Worm (Caenorhabditis elegans) whole organism, dauer: ENCODE measurements around the gene slc-28.1.
"Not testable (repeated sequence)": the region's sequence is repeated elsewhere in the genome, so short reads cannot be mapped to it uniquely, and the experiment has no call there.

Source experiments
- unc-62 ChIP-seq: sonication (generic microtip); optimal IDR thresholded peaks from 2 replicates; lab custom pipeline; 2017; ENCODE audit warnings: missing biosample characterization, missing genetic modification reagents, missing genetic modification characterization

slc-28.1 gene

ce11 chrV:3470782-3471181 is 7.2 kb downstream of the slc-28.1 start, which contains the start of gene srbc-29:
srbc-29 (minus strand) TSS chrV:3470882.
- TF ChIP-seq unc-62 (GFP tag; lab: Kevin White, UChicago) = no peak

- no peak for TF ChIP-seq unc-62 (GFP tag; lab: Kevin White, UChicago)
These were observed 11.4 kb downstream of the slc-28.1 start, which contains the start of gene oac-2 for ce11 chrV:3475021-3475420. oac-2 (minus strand) TSS chrV:3475121.

ce11 chrV:3476228-3476627 is 12.6 kb downstream of the slc-28.1 start:
- no peak for TF ChIP-seq unc-62 (GFP tag; lab: Kevin White, UChicago)

- TF ChIP-seq unc-62 (GFP tag; lab: Kevin White, UChicago) = no peak
These were observed 13.9 kb downstream of the slc-28.1 start, which contains the start of gene srbc-31 for ce11 chrV:3477496-3477895. srbc-31 (minus strand) TSS chrV:3477596.

- TF ChIP-seq unc-62 (GFP tag; lab: Kevin White, UChicago) = no peak
These were observed 16.7 kb downstream of the slc-28.1 start, which contains the start of gene srbc-30 for ce11 chrV:3480346-3480745. srbc-30 (minus strand) TSS chrV:3480446.

ce11 chrV:3482550-3483002 is 19.0 kb downstream of the slc-28.1 start, which contains the start of gene lys-7:
lys-7 (minus strand) TSS chrV:3482600.
- TF ChIP-seq unc-62 (GFP tag; lab: Kevin White, UChicago) = no peak

ce11 chrV:3484702-3485101 is 21.1 kb downstream of the slc-28.1 start, which contains the start of gene srbc-33:
srbc-33 (minus strand) TSS chrV:3484802.
- no peak for TF ChIP-seq unc-62 (GFP tag; lab: Kevin White, UChicago)

ce11 chrV:3486857-3487256 is 23.2 kb downstream of the slc-28.1 start, which contains the start of gene srbc-32:
srbc-32 (minus strand) TSS chrV:3486957.
- no peak for TF ChIP-seq unc-62 (GFP tag; lab: Kevin White, UChicago)

- no peak for TF ChIP-seq unc-62 (GFP tag; lab: Kevin White, UChicago)
These were observed 26.8 kb downstream of the slc-28.1 start, which contains the start of gene srbc-36 for ce11 chrV:3490435-3490834. srbc-36 (minus strand) TSS chrV:3490535.

ce11 chrV:3496880-3497279 is 33.3 kb downstream of the slc-28.1 start, which contains the start of gene C07G3.15:
C07G3.15 (minus strand) TSS chrV:3496980.
- TF ChIP-seq unc-62 (GFP tag; lab: Kevin White, UChicago) = no peak

ce11 chrV:3502038-3502437 is 38.4 kb downstream of the slc-28.1 start, which contains the start of the genes C07G3.8 and C07G3.10:
C07G3.8 (minus strand) TSS chrV:3502138.
C07G3.10 (plus strand) TSS chrV:3502307.
- no peak for TF ChIP-seq unc-62 (GFP tag; lab: Kevin White, UChicago)

ce11 chrV:3505745-3506144 is 42.1 kb downstream of the slc-28.1 start:
- TF ChIP-seq unc-62 (GFP tag; lab: Kevin White, UChicago) = no peak

ce11 chrV:3506252-3506651 is 42.6 kb downstream of the slc-28.1 start, which contains the start of gene ugt-64:
ugt-64 (minus strand) TSS chrV:3506352.
- not testable (repeated sequence) for TF ChIP-seq unc-62 (GFP tag; lab: Kevin White, UChicago)

ce11 chrV:3507691-3508090 is 44.1 kb downstream of the slc-28.1 start, which contains the start of gene str-225:
str-225 (plus strand) TSS chrV:3507822.
- no peak for TF ChIP-seq unc-62 (GFP tag; lab: Kevin White, UChicago)

- no peak for TF ChIP-seq unc-62 (GFP tag; lab: Kevin White, UChicago)
These were observed 46.3 kb downstream of the slc-28.1 start, which contains the start of gene str-228 for ce11 chrV:3509878-3510277. str-228 (plus strand) TSS chrV:3510178.

- TF ChIP-seq unc-62 (GFP tag; lab: Kevin White, UChicago) = no peak
These were observed 48.8 kb downstream of the slc-28.1 start, which contains the start of gene str-226 for ce11 chrV:3512381-3512780. str-226 (plus strand) TSS chrV:3512681.
